Worm (Caenorhabditis elegans): Measurements from ENCODE around the gene rol-6.

Gene rol-6

DNA sequence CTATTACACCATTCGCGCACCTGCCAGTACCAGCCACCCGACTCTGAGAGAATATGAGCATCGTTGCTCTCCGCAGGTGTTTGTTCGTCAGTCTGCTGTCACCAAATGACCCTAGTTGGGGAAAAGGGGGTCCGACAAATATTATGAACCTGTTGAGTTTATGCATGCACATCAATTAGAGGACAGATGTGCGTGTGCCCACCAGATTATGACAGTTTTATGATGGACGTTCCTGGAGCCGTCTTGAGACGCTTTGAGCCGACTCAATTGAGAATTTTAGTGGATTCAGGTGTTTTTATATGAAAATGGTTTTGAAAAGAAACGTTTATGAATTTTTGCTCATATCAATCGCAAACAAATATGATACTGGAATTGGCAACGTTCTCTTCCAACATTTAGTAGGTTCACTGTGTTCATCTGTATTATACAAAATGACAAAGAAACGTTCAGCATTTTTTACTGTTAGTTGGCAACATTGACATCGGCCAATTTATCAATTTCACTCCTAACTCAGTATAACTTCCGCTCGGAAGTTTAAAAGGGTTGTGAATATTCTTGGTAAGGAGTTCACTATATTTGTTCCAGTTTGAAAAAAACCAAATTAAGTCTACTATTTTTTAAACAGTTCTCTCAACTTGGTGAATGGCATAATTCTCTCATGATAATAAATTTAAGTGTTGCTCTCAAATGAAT is 14.5 kb downstream of the rol-6 start (continued):
- peak; percentile 78 for TF ChIP-seq nhr-77 (tag; optimal IDR thresholded peaks at IDR 0.05)
- TF ChIP-seq gei-8 (GFP tag; optimal IDR thresholded peaks at IDR 0.05): peak; percentile 22
- TF ChIP-seq lin-29 (GFP tag; IDR thresholded peaks at IDR 0.05): 0 out of 2 replicates have a peak, but pooled peaks have one; percentile 20
- no peak for TF ChIP-seq tag-97 (GFP tag; IDR thresholded peaks at IDR 0.05)
- peak; percentile 80 for TF ChIP-seq mep-1 (tag; optimal IDR thresholded peaks at IDR 0.05)
- peak; percentile 40; the same call in 1 of the 2 replicates for TF ChIP-seq lin-1 (GFP tag; IDR thresholded peaks at IDR 0.05)
- TF ChIP-seq unc-62 (GFP tag; optimal IDR thresholded peaks at IDR 0.05 in 1 of 2): no peak
- no peak for TF ChIP-seq unc-62 (tag; optimal IDR thresholded peaks at IDR 0.05)
- TF ChIP-seq daf-16 (GFP tag; optimal IDR thresholded peaks at IDR 0.05): peak in 1 of 2 experiments; percentile 11
- TF ChIP-seq daf-16 (tag; optimal IDR thresholded peaks at IDR 0.05): peak; percentile 74
- TF ChIP-seq ztf-7 (tag; optimal IDR thresholded peaks at IDR 0.05): no peak
- TF ChIP-seq attf-4 (tag; optimal IDR thresholded peaks at IDR 0.05): no peak
- no peak for TF ChIP-seq mxl-2 (GFP tag; conservative IDR thresholded peaks at IDR 0.05)
- no peak for TF ChIP-seq snpc-4 (tag; optimal IDR thresholded peaks at IDR 0.05)
- TF ChIP-seq saeg-2 (GFP tag; IDR thresholded peaks at IDR 0.05): no peak
- TF ChIP-seq F44E2.7 (GFP tag; IDR thresholded peaks at IDR 0.05): peak; percentile 54; the same call in 1 of the 2 replicates
- TF ChIP-seq ceh-32 (tag; optimal IDR thresholded peaks at IDR 0.05; ENCODE audit: poor library complexity): no peak
- TF ChIP-seq Y5F2A.4 (GFP tag; optimal IDR thresholded peaks at IDR 0.05): peak; percentile 42
- no peak for TF ChIP-seq zip-2 (tag; optimal IDR thresholded peaks at IDR 0.05)
- peak; percentile 9 for TF ChIP-seq hlh-30 (tag; optimal IDR thresholded peaks at IDR 0.05; ENCODE audit: insufficient read depth)
- TF ChIP-seq lin-38 (GFP tag; IDR thresholded peaks at IDR 0.05): peak; percentile 58; the same call in 1 of the 2 replicates
- peak; percentile 23 for TF ChIP-seq nhr-11 (tag; optimal IDR thresholded peaks at IDR 0.05)
- TF ChIP-seq dmd-8 (GFP tag; IDR thresholded peaks at IDR 0.05): no peak
- TF ChIP-seq madf-5 (GFP tag; IDR thresholded peaks at IDR 0.05): peak; percentile 8 to 61; a peak in 2 of 4 replicates
- peak; percentile 52 for TF ChIP-seq dmd-6 (GFP tag; IDR thresholded peaks at IDR 0.05)
- TF ChIP-seq mes-2 (tag; optimal IDR thresholded peaks at IDR 0.05; ENCODE audit: poor library complexity, severe bottlenecking): peak; percentile 57
- TF ChIP-seq ceh-44 (GFP tag; IDR thresholded peaks at IDR 0.05): no peak
- TF ChIP-seq T26A8.4 (GFP tag; IDR thresholded peaks at IDR 0.05): peak; percentile 82
- TF ChIP-seq lim-7 (GFP tag; IDR thresholded peaks at IDR 0.05): peak; percentile 60; the same call in 1 of the 2 replicates
- peak; percentile 20 for TF ChIP-seq fos-1 (tag; optimal IDR thresholded peaks at IDR 0.05)
- peak; percentile 30 for TF ChIP-seq nhr-6 (tag; optimal IDR thresholded peaks at IDR 0.05)
- peak; percentile 49 for TF ChIP-seq nhr-48 (tag; optimal IDR thresholded peaks at IDR 0.05)
- TF ChIP-seq snpc-1.2 (GFP tag; IDR thresholded peaks at IDR 0.05): peak; percentile 58; the same call in 1 of the 2 replicates
- TF ChIP-seq nhr-76 (tag; optimal IDR thresholded peaks at IDR 0.05): peak; percentile 4
- peak; percentile 71 for TF ChIP-seq arid-1 (GFP tag; conservative IDR thresholded peaks at IDR 0.05)
- TF ChIP-seq skn-1 (tag; optimal IDR thresholded peaks at IDR 0.05): no peak
- TF ChIP-seq ZK546.5 (tag; optimal IDR thresholded peaks at IDR 0.05): no peak
- TF ChIP-seq tra-1 (GFP tag; IDR thresholded peaks at IDR 0.05): peak; percentile 77; the same call in 1 of the 2 replicates
- peak; percentile 48; the same call in 1 of the 2 replicates for TF ChIP-seq mdt-29 (GFP tag; IDR thresholded peaks at IDR 0.05)
- TF ChIP-seq mdl-1 (tag; optimal IDR thresholded peaks at IDR 0.05): peak in 1 of 2 experiments; percentile 6
- TF ChIP-seq spr-1 (tag; optimal IDR thresholded peaks at IDR 0.05): peak; percentile 57
- TF ChIP-seq fkh-10 (GFP tag; optimal IDR thresholded peaks at IDR 0.05): no peak
- TF ChIP-seq nhr-10 (tag; optimal IDR thresholded peaks at IDR 0.05): peak; percentile 65
- TF ChIP-seq Y75B8A.6 (GFP tag; IDR thresholded peaks at IDR 0.05): peak; percentile 66; the same call in 1 of the 2 replicates
- peak; percentile 47 to 51 for TF ChIP-seq lsy-2 (tag; optimal IDR thresholded peaks at IDR 0.05)
- peak; percentile 14 for TF ChIP-seq rbr-2 (tag; optimal IDR thresholded peaks at IDR 0.05)
- TF ChIP-seq egl-43 (GFP tag; IDR thresholded peaks at IDR 0.05): 0 out of 2 replicates have a peak, but pooled peaks have one; percentile 25
- peak; percentile 78; the same call in 1 of the 2 replicates for TF ChIP-seq ceh-20 (GFP tag; IDR thresholded peaks at IDR 0.05)
- peak; percentile 71 for TF ChIP-seq nhr-102 (tag; optimal IDR thresholded peaks at IDR 0.05)
- 0 out of 2 replicates have a peak, but pooled peaks have one; percentile 34 for TF ChIP-seq Y105C5A.15 (GFP tag; IDR thresholded peaks at IDR 0.05)

Measured in whole organism, L4 larva.